Worm (Caenorhabditis elegans) whole organism, early embryonic: ENCODE data around the gene ZK1248.5.

Experiments
- B0310.2 ChIP-seq: sonication (generic microtip); optimal IDR thresholded peaks from 2 replicates; lab custom pipeline; 2016; ENCODE audit warnings: mild to moderate bottlenecking, missing genetic modification characterization, missing compliant biosample characterization
- aly-1 ChIP-seq: sonication (generic microtip); optimal IDR thresholded peaks from 2 replicates; lab custom pipeline; 2016; ENCODE audit warnings: missing genetic modification characterization, missing compliant biosample characterization
- ama-1 ChIP-seq: fragments of 150-350 bp; optimal IDR thresholded peaks from 2 replicates; lab custom pipeline; 2014
- ceh-13 ChIP-seq: fragments of 200-800 bp; sonication (Bioruptor generic); optimal IDR thresholded peaks from 2 replicates; lab custom pipeline; 2018; ENCODE audit warnings: mild to moderate bottlenecking, missing genetic modification characterization, missing compliant biosample characterization
- ceh-36 ChIP-seq: sonication (generic microtip); optimal IDR thresholded peaks from 2 replicates; lab custom pipeline; 2016; ENCODE audit warnings: missing genetic modification characterization, inconsistent platforms, missing compliant biosample characterization
- ets-7 ChIP-seq: sonication (generic microtip); optimal IDR thresholded peaks from 2 replicates; lab custom pipeline; 2016; ENCODE audit warnings: missing genotype, missing genetic modification characterization, missing compliant biosample characterization
- flt-1 ChIP-seq: fragments of 200-800 bp; sonication (Bioruptor generic); IDR thresholded peaks from 2 replicates; pipeline ENCODE4 v1.3.6; 2022; ENCODE audit warnings: missing genetic modification characterization, missing compliant biosample characterization
- hmbx-1 ChIP-seq: sonication (generic microtip); optimal IDR thresholded peaks from 2 replicates; lab custom pipeline; 2016; ENCODE audit warnings: mild to moderate bottlenecking, missing genetic modification characterization, missing compliant biosample characterization
- hnd-1 ChIP-seq: sonication (generic microtip); optimal IDR thresholded peaks from 2 replicates; lab custom pipeline; 2016; ENCODE audit warnings: missing genetic modification characterization, missing compliant biosample characterization
- pes-1 ChIP-seq: fragments of 200-800 bp; sonication (Bioruptor generic); IDR thresholded peaks from 2 replicates; pipeline ENCODE4 v1.3.6; 2022; ENCODE audit warnings: missing genetic modification reagents, missing genetic modification characterization, missing compliant biosample characterization
- tra-4 ChIP-seq: sonication (generic microtip); optimal IDR thresholded peaks from 2 replicates; lab custom pipeline; 2017; ENCODE audit warnings: missing genetic modification characterization, missing compliant biosample characterization

DNA sequence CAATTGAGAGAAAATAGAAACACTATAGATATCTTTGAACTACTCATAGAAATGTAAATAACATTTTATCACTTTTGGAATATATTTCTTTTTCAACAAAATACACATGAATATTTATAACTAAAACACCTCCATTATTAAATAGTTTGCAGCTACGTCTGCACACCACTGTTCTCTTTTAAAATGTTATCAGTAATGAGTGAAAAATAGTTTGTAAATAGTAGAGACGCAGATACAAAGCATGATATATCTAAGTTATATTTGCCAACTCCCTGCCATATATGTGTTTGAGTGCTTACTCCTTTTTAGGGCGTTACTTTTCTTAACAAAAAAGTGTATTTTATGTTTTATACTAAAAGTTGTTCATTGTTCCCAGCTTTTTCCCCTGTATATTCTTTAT, 35.9 kb downstream of the ZK1248.5 start:
- TF ChIP-seq hnd-1 (no peak), tra-4 (no peak), ama-1 (lab: Kevin White, UChicago) (no peak), flt-1 (GFP tag; lab: Robert Waterston, UW) (no peak), pes-1 (GFP tag; lab: Robert Waterston, UW) (no peak), ceh-36 (tag; lab: Kevin White, UChicago) (no peak), B0310.2 (tag; lab: Kevin White, UChicago) (no peak), aly-1 (no peak), hmbx-1 (tag; lab: Kevin White, UChicago) (no peak), ceh-13 (no peak), ets-7 (tag; lab: Kevin White, UChicago) (no peak)
